Fruit fly (Drosophila melanogaster) whole organism, embryonic: ENCODE measurements around the gene Bicra.

Source experiments
- CG1024 ChIP-seq: fragments of 200-800 bp; sonication (Bioruptor generic); IDR thresholded peaks from 2 replicates; pipeline ENCODE4 v1.3.6; 2022; ENCODE audit warnings: missing biosample characterization, missing genetic modification characterization
- CG10543 ChIP-seq: fragments of 200-800 bp; sonication (Bioruptor generic); optimal IDR thresholded peaks from 3 replicates; lab custom pipeline; 2017; ENCODE audit warnings: missing biosample characterization, mild to moderate bottlenecking, missing genetic modification characterization, moderate library complexity
- CG10959 ChIP-seq: fragments of 200-800 bp; sonication (Bioruptor generic); IDR thresholded peaks from 2 replicates; pipeline ENCODE4 v1.3.6; 2022; ENCODE audit warnings: missing biosample characterization, missing genetic modification characterization
- CG14441 ChIP-seq: fragments of 200-800 bp; sonication (Bioruptor generic); IDR thresholded peaks from 2 replicates; pipeline ENCODE4 v1.3.6; 2022; ENCODE audit warnings: missing biosample characterization, missing genetic modification characterization
- CG17912 ChIP-seq: fragments of 200-800 bp; sonication (Bioruptor generic); optimal IDR thresholded peaks from 2 replicates; lab custom pipeline; 2018; ENCODE audit warnings: missing biosample characterization, mild to moderate bottlenecking, missing genetic modification characterization
- CG31224 ChIP-seq: fragments of 200-800 bp; sonication (Bioruptor generic); IDR thresholded peaks from 2 replicates; pipeline ENCODE4 v1.3.6; 2022; ENCODE audit warnings: missing biosample characterization, missing genetic modification characterization
- CG31388 ChIP-seq: fragments of 200-800 bp; sonication (Bioruptor generic); optimal IDR thresholded peaks from 2 replicates; lab custom pipeline; 2016; ENCODE audit warnings: missing biosample characterization, missing genetic modification characterization
- CG31441 ChIP-seq: fragments of 200-800 bp; sonication (Bioruptor generic); IDR thresholded peaks from 2 replicates; pipeline ENCODE4 v1.3.6; 2022; ENCODE audit warnings: missing biosample characterization, missing genetic modification characterization
- CG32767 ChIP-seq: fragments of 200-800 bp; sonication (Bioruptor generic); IDR thresholded peaks from 2 replicates; pipeline ENCODE4 v1.3.6; 2022; ENCODE audit warnings: missing biosample characterization, missing genetic modification characterization
- CG3847 ChIP-seq: fragments of 200-800 bp; sonication (Bioruptor generic); IDR thresholded peaks from 2 replicates; pipeline ENCODE4 v1.3.6; 2022; ENCODE audit warnings: missing biosample characterization, missing genetic modification characterization
- CG4707 ChIP-seq: fragments of 200-800 bp; sonication (Bioruptor generic); optimal IDR thresholded peaks from 2 replicates; lab custom pipeline; 2018; ENCODE audit warnings: missing biosample characterization, mild to moderate bottlenecking, missing genetic modification characterization, moderate library complexity
- CG7786 ChIP-seq: fragments of 200-800 bp; sonication (Bioruptor generic); optimal IDR thresholded peaks from 2 replicates; lab custom pipeline; 2016; ENCODE audit warnings: missing biosample characterization, missing genetic modification characterization
- Dbx ChIP-seq: fragments of 200-800 bp; sonication (Bioruptor generic); IDR thresholded peaks from 3 replicates; pipeline ENCODE4 v1.3.6; 2022; ENCODE audit warnings: missing biosample characterization, missing genetic modification characterization
- Dfd ChIP-seq, 2 experiments: fragments of >200 bp; optimal IDR thresholded peaks; 2 replicates each; lab custom pipeline; 2017; ENCODE audit warnings: missing biosample characterization in 2 of 2, missing genetic modification characterization in 2 of 2
- GATAe ChIP-seq: fragments of 200-800 bp; sonication (Bioruptor generic); conservative IDR thresholded peaks from 2 replicates; pipeline ENCODE4 v1.3.6; 2022; ENCODE audit warnings: missing biosample characterization, missing genetic modification characterization
- H15 ChIP-seq: fragments of 200-800 bp; sonication (Bioruptor generic); IDR thresholded peaks from 3 replicates; pipeline ENCODE4 v1.3.6; 2022; ENCODE audit warnings: missing biosample characterization, missing genetic modification characterization
- HLH4C ChIP-seq: fragments of 200-800 bp; sonication (Bioruptor generic); IDR thresholded peaks from 3 replicates; pipeline ENCODE4 v1.3.6; 2022; ENCODE audit warnings: missing biosample characterization, missing genetic modification characterization; ENCODE audit not compliant: partially characterized antibody
- Mad ChIP-seq: fragments of 200-800 bp; sonication (Bioruptor generic); optimal IDR thresholded peaks from 2 replicates; lab custom pipeline; 2016; ENCODE audit warnings: missing biosample characterization, missing genetic modification characterization
- NfI ChIP-seq: fragments of 200-800 bp; sonication (Bioruptor generic); optimal IDR thresholded peaks from 3 replicates; lab custom pipeline; 2018; ENCODE audit warnings: missing biosample characterization, mild to moderate bottlenecking, missing genetic modification characterization, moderate library complexity
- Oaz ChIP-seq: fragments of 200-800 bp; sonication (Bioruptor generic); IDR thresholded peaks from 2 replicates; pipeline ENCODE4 v1.3.6; 2022; ENCODE audit warnings: missing biosample characterization, missing genetic modification characterization
- Oli ChIP-seq: fragments of 200-800 bp; sonication (Bioruptor generic); optimal IDR thresholded peaks from 2 replicates; lab custom pipeline; 2018; ENCODE audit warnings: missing biosample characterization, mild to moderate bottlenecking, missing genetic modification characterization, moderate library complexity
- PHDP ChIP-seq: fragments of 200-800 bp; sonication (Bioruptor generic); optimal IDR thresholded peaks from 3 replicates; lab custom pipeline; 2018; ENCODE audit warnings: missing biosample characterization, mild to moderate bottlenecking, missing genetic modification characterization, moderate library complexity
- Scr ChIP-seq: fragments of 200-800 bp; sonication (Bioruptor generic); IDR thresholded peaks from 2 replicates; pipeline ENCODE4 v1.3.6; 2022; ENCODE audit warnings: missing biosample characterization, missing genetic modification characterization; ENCODE audit not compliant: partially characterized antibody
- Sox100B ChIP-seq: fragments of 200-800 bp; sonication (Bioruptor generic); optimal IDR thresholded peaks from 3 replicates; lab custom pipeline; 2018; ENCODE audit warnings: missing biosample characterization, mild to moderate bottlenecking, missing genetic modification characterization
- Sry-δ ChIP-seq: fragments of 200-800 bp; sonication (Bioruptor generic); optimal IDR thresholded peaks from 2 replicates; lab custom pipeline; 2016; ENCODE audit warnings: missing biosample characterization, missing genetic modification characterization
- Taf1 ChIP-seq: fragments of 200-800 bp; sonication (Bioruptor generic); IDR thresholded peaks from 2 replicates; pipeline ENCODE4 v1.3.6; 2022; ENCODE audit warnings: missing biosample characterization, missing genetic modification characterization
- YL-1 ChIP-seq: fragments of 200-800 bp; sonication (Bioruptor generic); optimal IDR thresholded peaks from 3 replicates; lab custom pipeline; 2017; ENCODE audit warnings: missing biosample characterization, mild to moderate bottlenecking, missing genetic modification characterization
- ara ChIP-seq: fragments of 200-800 bp; sonication (Bioruptor generic); IDR thresholded peaks from 2 replicates; pipeline ENCODE4 v1.3.6; 2022; ENCODE audit warnings: missing biosample characterization, missing genetic modification characterization
- btn ChIP-seq: fragments of 200-800 bp; sonication (Bioruptor generic); optimal IDR thresholded peaks from 2 replicates; lab custom pipeline; 2016; ENCODE audit warnings: missing biosample characterization, missing genetic modification characterization
- cas ChIP-seq: fragments of 200-800 bp; sonication (Bioruptor generic); IDR thresholded peaks from 2 replicates; pipeline ENCODE4 v1.3.6; 2022; ENCODE audit warnings: missing biosample characterization, missing genetic modification characterization
- cg ChIP-seq: fragments of 200-800 bp; sonication (Bioruptor generic); optimal IDR thresholded peaks from 3 replicates; lab custom pipeline; 2019; ENCODE audit warnings: missing biosample characterization, mild to moderate bottlenecking, missing genetic modification characterization, moderate library complexity
- dpn ChIP-seq, 2 experiments: fragments of 200-800 bp; sonication (Bioruptor generic); optimal IDR thresholded peaks; 3 replicates each; lab custom pipeline; 2016; ENCODE audit warnings: missing biosample characterization in 2 of 2, missing genetic modification characterization in 2 of 2
- fd64A ChIP-seq: fragments of 200-800 bp; sonication (Bioruptor generic); optimal IDR thresholded peaks from 3 replicates; lab custom pipeline; 2018; ENCODE audit warnings: missing biosample characterization, mild to moderate bottlenecking, missing genetic modification characterization
- fd96Cb ChIP-seq: fragments of 200-800 bp; sonication (Bioruptor generic); optimal IDR thresholded peaks from 2 replicates; lab custom pipeline; 2018; ENCODE audit warnings: missing biosample characterization, mild to moderate bottlenecking, missing genetic modification characterization, moderate library complexity
- grau ChIP-seq: fragments of 200-800 bp; optimal IDR thresholded peaks from 3 replicates; lab custom pipeline; 2019; ENCODE audit warnings: missing biosample characterization, mild to moderate bottlenecking, missing genetic modification characterization, moderate library complexity
- gsb-n ChIP-seq: fragments of 200-800 bp; sonication (Bioruptor generic); optimal IDR thresholded peaks from 3 replicates; lab custom pipeline; 2018; ENCODE audit warnings: missing biosample characterization, mild to moderate bottlenecking, missing genetic modification characterization
- ham ChIP-seq: fragments of 200-800 bp; sonication (Bioruptor generic); IDR thresholded peaks from 2 replicates; pipeline ENCODE4 v1.3.6; 2022; ENCODE audit warnings: missing biosample characterization, missing genetic modification characterization
- kah ChIP-seq: fragments of 200-800 bp; sonication (Bioruptor generic); optimal IDR thresholded peaks from 2 replicates; lab custom pipeline; 2018; ENCODE audit warnings: missing biosample characterization, mild to moderate bottlenecking, missing genetic modification characterization
- kay ChIP-seq: fragments of 200-800 bp; sonication (Bioruptor generic); optimal IDR thresholded peaks from 2 replicates; lab custom pipeline; 2016; ENCODE audit warnings: missing biosample characterization, missing genetic modification characterization
- ken ChIP-seq: fragments of 200-800 bp; sonication (Bioruptor generic); IDR thresholded peaks from 3 replicates; pipeline ENCODE4 v1.3.6; 2022; ENCODE audit warnings: missing biosample characterization, missing genetic modification characterization
- kni ChIP-seq: fragments of 200-800 bp; sonication (Bioruptor generic); optimal IDR thresholded peaks from 3 replicates; lab custom pipeline; 2017; ENCODE audit warnings: mild to moderate bottlenecking, missing biosample characterization, missing genetic modification reagents, missing genetic modification characterization
- lbe ChIP-seq: fragments of 200-800 bp; sonication (Bioruptor generic); optimal IDR thresholded peaks from 2 replicates; lab custom pipeline; 2016; ENCODE audit warnings: missing biosample characterization, mild to moderate bottlenecking, missing genetic modification characterization
- maf-S ChIP-seq: fragments of 200-800 bp; sonication (Bioruptor generic); optimal IDR thresholded peaks from 2 replicates; lab custom pipeline; 2016; ENCODE audit warnings: missing biosample characterization, missing genetic modification characterization
- nerfin-1 ChIP-seq: fragments of 200-800 bp; sonication (Bioruptor generic); optimal IDR thresholded peaks from 3 replicates; lab custom pipeline; 2019; ENCODE audit warnings: missing biosample characterization, mild to moderate bottlenecking, missing genetic modification characterization, moderate library complexity
- pb ChIP-seq: fragments of 200-800 bp; sonication (Bioruptor generic); optimal IDR thresholded peaks from 3 replicates; lab custom pipeline; 2016; ENCODE audit warnings: missing biosample characterization, missing genetic modification characterization
- prd ChIP-seq, 3 experiments: fragments of >200 bp in 2 of 3; fragments of 200-800 bp in 1 of 3; sonication (Bioruptor generic) in 1 of 3; optimal IDR thresholded peaks in 2 of 3; IDR thresholded peaks in 1 of 3; 2 replicates in 2 of 3; 3 replicates in 1 of 3; pipeline versions ENCODE4 v1.3.6 to Lab custom; 2017 to 2022; ENCODE audit warnings: missing biosample characterization in 1 of 3, missing genetic modification characterization in 1 of 3
- sna ChIP-seq: fragments of 200-800 bp; sonication (Bioruptor generic); IDR thresholded peaks from 2 replicates; pipeline ENCODE4 v1.3.6; 2022; ENCODE audit warnings: missing biosample characterization, missing genetic modification characterization; ENCODE audit not compliant: partially characterized antibody
- ttk ChIP-seq: fragments of 200-800 bp; sonication (Bioruptor generic); IDR thresholded peaks from 2 replicates; pipeline ENCODE4 v2.1.2; 2022; ENCODE audit warnings: missing biosample characterization, missing genetic modification characterization
- unc-4 ChIP-seq: fragments of 200-800 bp; sonication (Bioruptor generic); IDR thresholded peaks from 2 replicates; pipeline ENCODE4 v1.3.6; 2022; ENCODE audit warnings: missing biosample characterization, missing genetic modification characterization; ENCODE audit not compliant: partially characterized antibody

Bicra gene

DNA sequence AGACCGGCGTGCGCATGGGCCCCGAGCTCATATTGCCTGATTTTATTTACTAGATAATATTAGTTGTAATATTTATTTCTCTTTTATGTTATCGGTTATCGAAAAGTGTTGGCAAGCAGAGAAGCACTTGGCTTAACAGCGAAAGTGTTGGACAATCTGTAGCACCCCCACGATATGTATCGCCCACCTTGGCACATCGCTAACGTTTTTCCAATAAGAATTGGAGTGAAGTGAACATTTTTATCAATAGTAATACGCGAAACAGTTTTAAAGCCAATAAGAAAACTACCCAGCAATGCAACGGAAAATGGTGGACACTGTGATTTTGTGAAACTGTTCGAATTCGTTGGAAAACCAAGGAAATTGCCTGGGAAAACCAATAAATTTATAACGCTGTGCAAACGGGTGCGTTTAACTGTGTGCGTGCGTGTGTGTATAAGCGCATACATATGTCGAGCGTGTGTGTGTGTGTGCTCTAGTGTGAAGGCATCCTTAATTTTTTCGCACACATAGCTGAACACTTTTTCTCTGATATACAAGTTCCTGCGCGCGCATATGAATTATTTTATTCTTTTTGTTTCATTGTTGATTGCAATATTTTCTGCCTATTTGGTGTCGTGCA is 23.8 kb upstream of the Bicra start, which contains the start of the genes Slu7 and Pkc98E (continued):
- peak; percentile 31 for TF ChIP-seq kni (GFP tag; lab: Kevin White, UChicago)
- peak; percentile 47; the same call in 1 of the 3 replicates for TF ChIP-seq H15 (GFP tag; lab: Robert Waterston, UW)
- peak; percentile 32; the same call in 1 of the 2 replicates for TF ChIP-seq ara
- no peak for TF ChIP-seq GATAe (GFP tag; lab: Robert Waterston, UW)
- TF ChIP-seq prd (optimal IDR thresholded peaks at IDR 0.05; lab: Kevin White, UChicago) = no peak
- peak; percentile 76 for TF ChIP-seq prd (GFP tag; IDR thresholded peaks at IDR 0.05; lab: Robert Waterston, UW)
- TF ChIP-seq cg (GFP tag; lab: Kevin White, UChicago) = peak; percentile 95
- TF ChIP-seq CG31224 (GFP tag; lab: Robert Waterston, UW) = 0 out of 2 replicates have a peak, but pooled peaks have one; percentile 36
- TF ChIP-seq ham (GFP tag; lab: Robert Waterston, UW) = no peak
- TF ChIP-seq kay = peak; percentile 17
- TF ChIP-seq CG31388 = no peak
- peak; percentile 94 for TF ChIP-seq Sry-δ
- TF ChIP-seq nerfin-1 = peak; percentile 99
- TF ChIP-seq unc-4 (GFP tag; lab: Robert Waterston, UW) = peak; percentile 87
- no peak for TF ChIP-seq gsb-n (tag; lab: Kevin White, UChicago)
- peak; percentile 73 for TF ChIP-seq CG10543
- peak; percentile 82 for TF ChIP-seq sna (GFP tag; lab: Robert Waterston, UW)
- TF ChIP-seq Sox100B = no peak
- TF ChIP-seq lbe = peak; percentile 80
- peak; percentile 84 for TF ChIP-seq Dbx (GFP tag; lab: Robert Waterston, UW)
- 0 out of 2 replicates have a peak, but pooled peaks have one; percentile 24 for TF ChIP-seq CG10959
- peak; percentile 10; the same call in 1 of the 2 replicates for TF ChIP-seq CG31441 (GFP tag; lab: Robert Waterston, UW)
- TF ChIP-seq Oaz (GFP tag; lab: Robert Waterston, UW) = no peak
- TF ChIP-seq Taf1 = no peak
- TF ChIP-seq CG3847 (GFP tag; lab: Robert Waterston, UW) = peak; percentile 92
- TF ChIP-seq fd96Cb (tag; lab: Kevin White, UChicago) = no peak
- peak; percentile 70 to 72 for TF ChIP-seq dpn (GFP tag; optimal IDR thresholded peaks at IDR 0.05; lab: Kevin White, UChicago)
- peak; percentile 28 for TF ChIP-seq maf-S
- TF ChIP-seq CG7786 (GFP tag; lab: Kevin White, UChicago) = peak; percentile 72
- TF ChIP-seq CG32767 (GFP tag; lab: Robert Waterston, UW) = peak; percentile 10; the same call in 1 of the 2 replicates
- no peak for TF ChIP-seq Dfd (GFP tag; optimal IDR thresholded peaks at IDR 0.05; lab: Kevin White, UChicago)
- peak; percentile 47 for TF ChIP-seq grau (tag; lab: Kevin White, UChicago)
- peak; percentile 15 for TF ChIP-seq btn
- peak; percentile 34; the same call in 1 of the 2 replicates for TF ChIP-seq CG1024
- TF ChIP-seq fd64A (GFP tag; lab: Kevin White, UChicago) = no peak
- peak; percentile 72 for TF ChIP-seq Mad (GFP tag; lab: Kevin White, UChicago)
- peak; percentile 32 for TF ChIP-seq PHDP (tag; lab: Kevin White, UChicago)
- TF ChIP-seq pb (GFP tag; lab: Kevin White, UChicago) = peak; percentile 46
- no peak for TF ChIP-seq Oli (tag; lab: Kevin White, UChicago)
- TF ChIP-seq NfI = peak; percentile 64
- TF ChIP-seq kah (GFP tag; lab: Kevin White, UChicago) = no peak
- peak; percentile 19 for TF ChIP-seq CG17912
- TF ChIP-seq YL-1 (GFP tag; lab: Kevin White, UChicago) = peak; percentile 49
- no peak for TF ChIP-seq CG14441 (GFP tag; lab: Robert Waterston, UW)
- peak; percentile 43; the same call in 1 of the 2 replicates for TF ChIP-seq ttk
- TF ChIP-seq CG4707 (GFP tag; lab: Kevin White, UChicago) = no peak
- TF ChIP-seq Scr (GFP tag; lab: Robert Waterston, UW) = peak; percentile 89
- TF ChIP-seq ken (GFP tag; lab: Robert Waterston, UW) = peak; percentile 82; the same call in 2 of the 3 replicates
- peak; percentile 49; the same call in 1 of the 2 replicates for TF ChIP-seq cas (GFP tag; lab: Robert Waterston, UW)
- TF ChIP-seq HLH4C (GFP tag; lab: Robert Waterston, UW) = peak; percentile 87
